Fruit fly (Drosophila melanogaster): ENCODE data around the gene CG5707.

CG5707 gene

DNA sequence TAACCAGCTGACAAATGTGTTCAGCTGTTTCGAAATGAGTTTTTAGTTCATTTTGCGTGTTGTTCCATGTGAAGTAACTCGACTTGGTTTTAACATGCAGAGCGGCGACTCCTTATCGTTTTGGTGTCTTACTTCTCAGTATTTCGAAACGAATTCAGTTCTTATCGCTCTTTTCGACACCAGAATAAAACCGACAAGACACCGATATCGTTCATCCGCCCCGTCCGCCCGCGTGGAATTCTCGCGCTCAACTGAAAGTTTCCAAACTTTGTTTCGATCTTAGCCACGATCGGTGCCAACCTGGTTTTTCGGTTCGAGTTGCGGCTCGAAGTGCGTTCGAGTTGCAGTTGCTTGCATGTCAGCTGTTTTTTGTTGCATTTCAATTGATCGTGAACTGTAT is 28.4 kb downstream of the CG5707 start, which contains the start of gene CG15822 (continued):
- TF ChIP-seq CG8359 (GFP tag; optimal IDR thresholded peaks at IDR 0.05; ENCODE audit: borderline replicate concordance), result no peak
- TF ChIP-seq zf30C (GFP tag; optimal IDR thresholded peaks at IDR 0.05), result no peak
- no peak for TF ChIP-seq Mes4 (GFP tag; optimal IDR thresholded peaks at IDR 0.05)
- no peak for TF ChIP-seq CG13894 (tag; optimal IDR thresholded peaks at IDR 0.05)
- TF ChIP-seq ci (GFP tag; IDR thresholded peaks at IDR 0.05), result 0 out of 3 replicates have a peak, but pooled peaks have one; percentile 40
- TF ChIP-seq Chrac-16 (GFP tag; optimal IDR thresholded peaks at IDR 0.05), result no peak
- no peak for TF ChIP-seq NFAT (GFP tag; IDR thresholded peaks at IDR 0.05)
- TF ChIP-seq CG30020 (tag; optimal IDR thresholded peaks at IDR 0.05), result no peak
- no peak for TF ChIP-seq bab2 (GFP tag; optimal IDR thresholded peaks at IDR 0.05)
- no peak for TF ChIP-seq Bgb (GFP tag; IDR thresholded peaks at IDR 0.05; ENCODE audit: partially characterized antibody)
- TF ChIP-seq HLH3B (GFP tag; IDR thresholded peaks at IDR 0.05), result no peak
- no peak for TF ChIP-seq HLH54F (GFP tag; optimal IDR thresholded peaks at IDR 0.05)
- TF ChIP-seq cwo (GFP tag; optimal IDR thresholded peaks at IDR 0.05), result no peak
- TF ChIP-seq Opbp (GFP tag; IDR thresholded peaks at IDR 0.05; ENCODE audit: partially characterized antibody), result peak; percentile 32; the same call in 1 of the 3 replicates
- TF ChIP-seq Ptx1 (GFP tag; IDR thresholded peaks at IDR 0.05), result peak; percentile 8; the same call in 1 of the 2 replicates
- no peak for TF ChIP-seq bcd (GFP tag; optimal IDR thresholded peaks at IDR 0.05)
- TF ChIP-seq hb (GFP tag; IDR thresholded peaks at IDR 0.05; ENCODE audit: partially characterized antibody), result no peak
- no peak for TF ChIP-seq slp2 (GFP tag; optimal IDR thresholded peaks at IDR 0.05)
- TF ChIP-seq pros (GFP tag; optimal IDR thresholded peaks at IDR 0.05), result peak; percentile 27
- peak; percentile 5 for TF ChIP-seq ftz-f1 (GFP tag; optimal IDR thresholded peaks at IDR 0.05)
- TF ChIP-seq vvl (GFP tag; IDR thresholded peaks at IDR 0.05), result peak; percentile 33; the same call in 1 of the 2 replicates
- no peak for TF ChIP-seq ase (GFP tag; IDR thresholded peaks at IDR 0.05)
- no peak for TF ChIP-seq exex (tag; optimal IDR thresholded peaks at IDR 0.05)
- peak; percentile 33; the same call in 1 of the 2 replicates for TF ChIP-seq CG13287 (GFP tag; IDR thresholded peaks at IDR 0.05; ENCODE audit: partially characterized antibody)
- no peak for TF ChIP-seq gcm (GFP tag; optimal IDR thresholded peaks at IDR 0.05)
- no peak for TF ChIP-seq Camta (GFP tag; optimal IDR thresholded peaks at IDR 0.05)
- no peak for TF ChIP-seq croc (GFP tag; conservative IDR thresholded peaks at IDR 0.05)
- TF ChIP-seq fd64A (GFP tag; optimal IDR thresholded peaks at IDR 0.05), result no peak
- TF ChIP-seq chinmo (GFP tag; IDR thresholded peaks at IDR 0.05; ENCODE audit: partially characterized antibody), result peak; percentile 71; the same call in 1 of the 4 replicates
- TF ChIP-seq Jarid2 (GFP tag; optimal IDR thresholded peaks at IDR 0.05), result peak; percentile 89
- TF ChIP-seq CG2889 (GFP tag; IDR thresholded peaks at IDR 0.05), result no peak
- TF ChIP-seq Hr78 (GFP tag; optimal IDR thresholded peaks at IDR 0.05), result peak in 1 of 2 experiments; percentile 37
- TF ChIP-seq ATbp (GFP tag; optimal IDR thresholded peaks at IDR 0.05), result no peak
- TF ChIP-seq ERR (GFP tag; optimal IDR thresholded peaks at IDR 0.05), result no peak
- no peak for TF ChIP-seq CG2875 (GFP tag; optimal IDR thresholded peaks at IDR 0.05)
- TF ChIP-seq amos (GFP tag; IDR thresholded peaks at IDR 0.05; ENCODE audit: partially characterized antibody), result no peak
- TF ChIP-seq Nf-YA (GFP tag; IDR thresholded peaks at IDR 0.05), result no peak
- no peak for TF ChIP-seq Antp (GFP tag; optimal IDR thresholded peaks at IDR 0.05)
- no peak for TF ChIP-seq CG13775 (GFP tag; optimal IDR thresholded peaks at IDR 0.05)
- no peak for TF ChIP-seq tap (tag; optimal IDR thresholded peaks at IDR 0.05)
- TF ChIP-seq Usf (GFP tag; optimal IDR thresholded peaks at IDR 0.05), result no peak
- no peak for TF ChIP-seq cas (GFP tag; IDR thresholded peaks at IDR 0.05)
- no peak for TF ChIP-seq cg (GFP tag; optimal IDR thresholded peaks at IDR 0.05)
- TF ChIP-seq bbx (GFP tag; IDR thresholded peaks at IDR 0.05; ENCODE audit: partially characterized antibody), result 0 out of 2 replicates have a peak, but pooled peaks have one; percentile 34
- TF ChIP-seq ro (GFP tag; IDR thresholded peaks at IDR 0.05), result no peak
- no peak for TF ChIP-seq danr (GFP tag; IDR thresholded peaks at IDR 0.05)
- TF ChIP-seq CG4707 (GFP tag; optimal IDR thresholded peaks at IDR 0.05), result no peak
- peak; percentile 54 for TF ChIP-seq sd (tag; optimal IDR thresholded peaks at IDR 0.05)
- peak; percentile 96 for TF ChIP-seq grn (GFP tag; optimal IDR thresholded peaks at IDR 0.05)
- TF ChIP-seq Kr (GFP tag; optimal IDR thresholded peaks at IDR 0.05), result no peak
